Worm (Caenorhabditis elegans) whole organism, L4 larva: ENCODE results near the gene C54D10.9.

Experiments
- arid-1 ChIP-seq: fragments of 200-800 bp; sonication (Bioruptor generic); conservative IDR thresholded peaks from 2 replicates; pipeline ENCODE4 v1.3.6; 2022; ENCODE audit warnings: missing genetic modification reagents, missing genetic modification characterization, missing compliant biosample characterization
- daf-12 ChIP-seq: fragments of 150-350 bp; optimal IDR thresholded peaks from 2 replicates; lab custom pipeline; 2014; ENCODE audit warnings: missing biosample characterization, missing genetic modification reagents, missing genetic modification characterization
- hif-1 ChIP-seq, 2 experiments: sonication (generic microtip); optimal IDR thresholded peaks; 2 replicates each; lab custom pipeline; 2016 to 2017; ENCODE audit warnings: missing compliant biosample characterization in 2 of 2, missing genetic modification characterization in 2 of 2, missing genetic modification reagents in 2 of 2, missing genotype in 2 of 2, mild to moderate bottlenecking in 1 of 2
- hmg-1.1 ChIP-seq: fragments of 200-800 bp; sonication (Bioruptor generic); IDR thresholded peaks from 2 replicates; pipeline ENCODE4 v1.3.6; 2022; ENCODE audit warnings: missing genetic modification reagents, missing genetic modification characterization, missing compliant biosample characterization
- mdl-1 ChIP-seq, 2 experiments: fragments of 150-350 bp in 1 of 2; sonication (generic microtip) in 1 of 2; optimal IDR thresholded peaks; 2 replicates each; lab custom pipeline; 2014 to 2017; ENCODE audit warnings: missing biosample characterization in 2 of 2, missing genetic modification characterization in 2 of 2
- snpc-4 ChIP-seq: fragments of 150-350 bp; optimal IDR thresholded peaks from 2 replicates; lab custom pipeline; 2014; ENCODE audit warnings: missing biosample characterization, missing genetic modification characterization
- unc-130 ChIP-seq: sonication (generic microtip); optimal IDR thresholded peaks from 2 replicates; lab custom pipeline; 2016; ENCODE audit warnings: missing genetic modification reagents, missing genetic modification characterization, missing compliant biosample characterization

DNA sequence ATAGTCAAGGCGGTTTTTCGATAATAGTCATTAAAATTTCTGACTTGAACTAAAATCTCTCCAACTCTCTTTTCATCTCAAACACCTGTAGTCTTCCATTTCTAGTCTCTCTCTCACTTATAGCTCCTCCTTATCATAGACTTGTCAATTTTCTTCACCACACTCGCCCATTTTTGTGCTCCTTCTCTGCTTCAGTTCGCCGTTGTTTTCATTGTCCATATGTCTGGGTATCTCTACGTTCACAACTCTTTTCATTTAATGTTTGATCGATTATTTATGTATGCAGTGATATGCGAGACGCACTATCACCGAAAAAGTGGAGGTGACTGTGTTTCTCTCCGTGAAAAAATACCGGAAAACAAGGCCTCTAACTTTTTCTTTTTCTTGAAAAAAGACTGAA lies 20.8 kb downstream of the C54D10.9 start:
- TF ChIP-seq arid-1 (GFP tag; lab: Robert Waterston, UW) (no peak), snpc-4 (tag; lab: Kevin White, UChicago) (no peak), hmg-1.1 (GFP tag; lab: Robert Waterston, UW) (no peak), hif-1 (tag; optimal IDR thresholded peaks at IDR 0.05; lab: Kevin White, UChicago) (no peak), daf-12 (no peak), mdl-1 (tag; optimal IDR thresholded peaks at IDR 0.05; lab: Kevin White, UChicago) (no peak), unc-130 (GFP tag; lab: Kevin White, UChicago) (no peak)
